Fruit fly (Drosophila melanogaster): Measurements from ENCODE around the gene CG5116.

DNA sequence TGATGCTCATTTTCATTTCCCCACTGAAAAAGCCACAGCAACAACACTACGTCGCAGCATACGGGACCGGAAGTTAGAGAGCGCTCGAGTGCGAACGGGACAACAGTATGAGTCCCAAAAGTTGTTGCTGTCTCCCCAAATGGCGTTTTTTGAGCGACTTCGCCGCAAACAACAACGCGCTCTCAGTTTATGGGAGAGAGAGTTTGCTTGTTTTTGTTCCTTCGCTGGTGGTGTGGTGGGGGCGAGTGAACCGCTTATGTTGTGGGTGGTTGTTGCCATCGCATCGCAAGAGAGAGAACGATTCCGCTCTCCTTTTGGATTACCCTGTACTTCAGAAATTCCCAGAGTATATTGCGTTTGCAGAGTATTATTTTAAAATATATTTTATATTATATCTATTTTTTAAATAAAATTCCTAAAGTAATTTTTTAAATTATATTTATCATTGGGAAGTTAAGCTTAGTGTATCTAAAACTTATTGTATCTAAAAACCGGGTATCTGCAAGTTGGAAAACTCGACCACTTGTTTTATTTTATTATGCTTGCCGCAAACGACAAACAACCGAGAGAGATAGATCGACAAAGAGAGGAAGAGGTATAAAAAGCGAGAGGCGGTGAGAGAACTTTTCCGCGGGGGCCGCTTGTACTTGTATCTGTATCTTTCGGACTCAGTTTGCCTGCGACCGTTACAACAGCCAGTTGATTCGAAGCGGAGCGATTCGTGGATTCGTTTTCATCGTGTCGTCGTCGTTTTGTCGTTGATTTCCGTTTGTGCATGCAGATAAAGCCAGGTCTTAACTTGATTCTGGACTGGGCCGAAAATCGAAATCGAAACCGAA is 32.8 kb downstream of the CG5116 start, which contains the start of gene msi:
- TF ChIP-seq exex (tag; optimal IDR thresholded peaks at IDR 0.05) (peak; percentile 94), org-1 (GFP tag; optimal IDR thresholded peaks at IDR 0.05) (peak; percentile 96), CG1024 (GFP tag; IDR thresholded peaks at IDR 0.05) (peak; percentile 95), slou (GFP tag; optimal IDR thresholded peaks at IDR 0.05) (peak; percentile 89), disco-r (GFP tag; optimal IDR thresholded peaks at IDR 0.05) (peak; percentile 20), salm (tag; optimal IDR thresholded peaks at IDR 0.05) (peak; percentile 99), CG16815 (GFP tag; optimal IDR thresholded peaks at IDR 0.05) (peak; percentile 97), Dfd (GFP tag; optimal IDR thresholded peaks at IDR 0.05) (no peak), Mad (GFP tag; optimal IDR thresholded peaks at IDR 0.05) (peak; percentile 73)

All from whole organism, embryonic.